Worm (Caenorhabditis elegans) whole organism, mixed stage, embryonic: ENCODE measurements around the gene kvs-5.

ENCODE experiments used
- ceh-83 ChIP-seq: fragments of 200-800 bp; sonication (Bioruptor generic); optimal IDR thresholded peaks from 2 replicates; lab custom pipeline; 2018; ENCODE audit warnings: mild to moderate bottlenecking, missing genetic modification characterization, missing compliant biosample characterization
- elt-1 ChIP-seq: sonication (generic microtip); optimal IDR thresholded peaks from 2 replicates; lab custom pipeline; 2017; ENCODE audit warnings: missing genetic modification characterization, mild to moderate bottlenecking, missing compliant biosample characterization, antibody characterized with exemption, moderate library complexity, borderline replicate concordance; ENCODE audit not compliant: insufficient read depth
- elt-3 ChIP-seq: fragments of 150-350 bp; optimal IDR thresholded peaks from 2 replicates; lab custom pipeline; 2014; ENCODE audit warnings: missing biosample characterization, missing genetic modification characterization
- lin-13 ChIP-seq: fragments of 150-350 bp; optimal IDR thresholded peaks from 2 replicates; lab custom pipeline; 2014; ENCODE audit warnings: missing biosample characterization, missing genetic modification characterization
- lin-32 ChIP-seq: fragments of 200-800 bp; sonication (Bioruptor generic); optimal IDR thresholded peaks from 2 replicates; lab custom pipeline; 2018; ENCODE audit warnings: mild to moderate bottlenecking, missing genetic modification characterization, missing compliant biosample characterization
- lsy-2 ChIP-seq: fragments of 150-350 bp; optimal IDR thresholded peaks from 2 replicates; lab custom pipeline; 2014; ENCODE audit warnings: missing biosample characterization, missing genetic modification characterization
- nhr-12 ChIP-seq: fragments of 150-350 bp; optimal IDR thresholded peaks from 2 replicates; lab custom pipeline; 2014; ENCODE audit warnings: missing biosample characterization, missing genetic modification characterization
- nhr-237 ChIP-seq: fragments of 150-350 bp; optimal IDR thresholded peaks from 2 replicates; lab custom pipeline; 2014; ENCODE audit warnings: missing biosample characterization, missing genetic modification characterization
- pha-4 ChIP-seq: fragments of 150-350 bp; optimal IDR thresholded peaks from 2 replicates; lab custom pipeline; 2018; ENCODE audit warnings: missing biosample characterization, missing genetic modification reagents, missing genetic modification characterization
- unc-120 ChIP-seq: sonication (generic microtip); optimal IDR thresholded peaks from 2 replicates; lab custom pipeline; 2017; ENCODE audit warnings: missing genetic modification characterization, missing compliant biosample characterization; ENCODE audit not compliant: poor library complexity, severe bottlenecking
- unc-39 ChIP-seq: fragments of 150-350 bp; optimal IDR thresholded peaks from 2 replicates; lab custom pipeline; 2014; ENCODE audit warnings: missing biosample characterization, missing genetic modification characterization
- unc-62 ChIP-seq: fragments of 150-350 bp; optimal IDR thresholded peaks from 2 replicates; lab custom pipeline; 2014; ENCODE audit warnings: missing biosample characterization, missing genetic modification reagents, missing genetic modification characterization
- ztf-11 ChIP-seq: fragments of 150-350 bp; optimal IDR thresholded peaks from 2 replicates; lab custom pipeline; 2014; ENCODE audit warnings: missing biosample characterization, missing genetic modification characterization

ce11 chrIV:756421-756820 lies 19.9 kb downstream of the kvs-5 start, which contains the start of gene srt-23:
- TF ChIP-seq ztf-11 = no peak
- TF ChIP-seq unc-62 = no peak
- TF ChIP-seq elt-1 (tag; lab: Kevin White, UChicago) = no peak
- no peak for TF ChIP-seq pha-4 (tag; lab: Kevin White, UChicago)
- no peak for TF ChIP-seq lin-13 (tag; lab: Kevin White, UChicago)
- no peak for TF ChIP-seq elt-3 (tag; lab: Kevin White, UChicago)
- no peak for TF ChIP-seq lin-32 (GFP tag; lab: Kevin White, UChicago)
- TF ChIP-seq ceh-83 (GFP tag; lab: Kevin White, UChicago) = no peak
- no peak for TF ChIP-seq nhr-12 (tag; lab: Kevin White, UChicago)
- no peak for TF ChIP-seq unc-120
- TF ChIP-seq lsy-2 (tag; lab: Kevin White, UChicago) = no peak
- TF ChIP-seq unc-39 (tag; lab: Kevin White, UChicago) = no peak
- TF ChIP-seq nhr-237 (tag; lab: Kevin White, UChicago) = no peak
